Worm (Caenorhabditis elegans) whole organism, late embryonic: ENCODE measurements around the gene F53F8.4.

Experiments
- C38D4.7 ChIP-seq: fragments of 200-800 bp; sonication (Bioruptor generic); optimal IDR thresholded peaks from 2 replicates; lab custom pipeline; 2018; ENCODE audit warnings: mild to moderate bottlenecking, missing genetic modification characterization, moderate library complexity, missing compliant biosample characterization
- ceh-19 ChIP-seq: fragments of 200-800 bp; sonication (Bioruptor generic); optimal IDR thresholded peaks from 2 replicates; lab custom pipeline; 2018; ENCODE audit warnings: mild to moderate bottlenecking, missing genetic modification characterization, missing compliant biosample characterization
- ceh-22 ChIP-seq: sonication (generic microtip); optimal IDR thresholded peaks from 2 replicates; lab custom pipeline; 2017; ENCODE audit warnings: missing biosample characterization, missing genetic modification characterization
- che-1 ChIP-seq: sonication (generic microtip); optimal IDR thresholded peaks from 2 replicates; lab custom pipeline; 2016; ENCODE audit warnings: mild to moderate bottlenecking, missing genetic modification characterization, missing compliant biosample characterization
- fkh-10 ChIP-seq: fragments of 150-350 bp; optimal IDR thresholded peaks from 2 replicates; lab custom pipeline; 2014; ENCODE audit warnings: missing biosample characterization, missing genetic modification reagents, missing genetic modification characterization
- lin-11 ChIP-seq: fragments of 200-800 bp; sonication (Bioruptor generic); optimal IDR thresholded peaks from 2 replicates; lab custom pipeline; 2018; ENCODE audit warnings: mild to moderate bottlenecking, missing genetic modification characterization, missing compliant biosample characterization
- nfya-1 ChIP-seq: sonication (generic microtip); optimal IDR thresholded peaks from 2 replicates; lab custom pipeline; 2017; ENCODE audit warnings: missing genetic modification characterization, mild to moderate bottlenecking, missing compliant biosample characterization, antibody characterized with exemption, moderate library complexity
- nhr-11 ChIP-seq: fragments of 150-350 bp; optimal IDR thresholded peaks from 2 replicates; lab custom pipeline; 2014; ENCODE audit warnings: missing biosample characterization, missing genetic modification characterization
- pag-3 ChIP-seq: sonication (generic microtip); optimal IDR thresholded peaks from 2 replicates; lab custom pipeline; 2016; ENCODE audit warnings: missing compliant biosample characterization, missing genetic modification characterization, borderline replicate concordance
- pha-4 ChIP-seq: fragments of 150-350 bp; optimal IDR thresholded peaks from 2 replicates; lab custom pipeline; 2018; ENCODE audit warnings: missing biosample characterization, missing genetic modification reagents, missing genetic modification characterization
- tbx-2 ChIP-seq: sonication (generic microtip); optimal IDR thresholded peaks from 2 replicates; lab custom pipeline; 2016; ENCODE audit warnings: missing genetic modification characterization, missing compliant biosample characterization

DNA sequence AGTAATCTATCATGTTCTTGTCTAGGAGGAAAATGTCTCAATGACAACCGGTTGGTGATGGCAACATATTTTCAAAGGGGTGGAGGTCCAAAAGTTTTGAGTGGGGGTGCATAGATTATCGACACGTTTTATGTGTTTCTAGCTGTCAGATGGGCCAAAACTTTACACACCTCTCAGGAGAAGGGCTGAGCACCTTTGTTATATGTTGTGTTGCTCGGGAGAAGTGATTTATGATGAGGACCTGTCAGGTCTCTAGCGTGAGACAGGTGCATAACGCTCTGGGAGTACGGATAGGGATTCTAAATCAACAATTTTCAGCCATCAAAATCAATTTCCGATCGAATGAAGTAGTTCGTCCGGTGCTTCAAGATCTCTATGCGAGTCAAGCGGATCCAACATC is 34.9 kb downstream of the F53F8.4 start:
- TF ChIP-seq C38D4.7 (GFP tag; lab: Kevin White, UChicago) (no peak), ceh-22 (tag; lab: Kevin White, UChicago) (no peak), lin-11 (tag; lab: Kevin White, UChicago) (no peak), pag-3 (tag; lab: Kevin White, UChicago) (no peak), nfya-1 (tag; lab: Kevin White, UChicago) (no peak), ceh-19 (GFP tag; lab: Kevin White, UChicago) (no peak), fkh-10 (GFP tag; lab: Kevin White, UChicago) (no peak), nhr-11 (no peak), tbx-2 (tag; lab: Kevin White, UChicago) (no peak), pha-4 (tag; lab: Kevin White, UChicago) (no peak), che-1 (tag; lab: Kevin White, UChicago) (no peak)
